Worm (Caenorhabditis elegans) whole organism, young adult: ENCODE results near the gene T11F8.5.
"Not testable (repeated sequence)": the region's sequence is repeated elsewhere in the genome, so short reads cannot be mapped to it uniquely, and the experiment has no call there.

Source experiments
- C17E4.6 ChIP-seq: fragments of 200-800 bp; sonication (Bioruptor generic); IDR thresholded peaks from 2 replicates; pipeline ENCODE4 v1.3.6; 2022; ENCODE audit warnings: missing genetic modification reagents, missing genetic modification characterization, missing compliant biosample characterization
- D2030.7 ChIP-seq: fragments of 200-800 bp; sonication (Bioruptor generic); IDR thresholded peaks from 2 replicates; pipeline ENCODE4 v1.3.6; 2022; ENCODE audit warnings: missing genetic modification reagents, missing genetic modification characterization, missing compliant biosample characterization
- F33H1.4 ChIP-seq: fragments of 200-800 bp; sonication (Bioruptor generic); IDR thresholded peaks from 2 replicates; pipeline ENCODE4 v1.3.6; 2022; ENCODE audit warnings: missing genetic modification reagents, missing genetic modification characterization, missing compliant biosample characterization
- F52B5.7 ChIP-seq: sonication (generic microtip); optimal IDR thresholded peaks from 2 replicates; lab custom pipeline; 2016; ENCODE audit warnings: mild to moderate bottlenecking, missing genetic modification characterization, missing compliant biosample characterization
- Y53G8AR.9 ChIP-seq: fragments of 200-800 bp; sonication (Bioruptor generic); conservative IDR thresholded peaks from 2 replicates; pipeline ENCODE4 v1.3.6; 2022; ENCODE audit warnings: missing genetic modification reagents, missing genetic modification characterization, missing compliant biosample characterization
- Y79H2A.3 ChIP-seq: fragments of 200-800 bp; sonication (Bioruptor generic); conservative IDR thresholded peaks from 2 replicates; pipeline ENCODE4 v1.3.6; 2022; ENCODE audit warnings: missing genetic modification reagents, missing genetic modification characterization, missing compliant biosample characterization
- Y95B8A.8 ChIP-seq: fragments of 200-800 bp; sonication (Bioruptor generic); IDR thresholded peaks from 2 replicates; pipeline ENCODE4 v1.3.6; 2022; ENCODE audit warnings: missing genetic modification reagents, missing genetic modification characterization, missing compliant biosample characterization
- athp-1 ChIP-seq: sonication (generic microtip); optimal IDR thresholded peaks from 2 replicates; lab custom pipeline; 2017; ENCODE audit warnings: mild to moderate bottlenecking, missing genetic modification characterization, missing compliant biosample characterization
- attf-6 ChIP-seq: fragments of 200-800 bp; sonication (Bioruptor generic); IDR thresholded peaks from 2 replicates; pipeline ENCODE4 v1.3.6; 2022; ENCODE audit warnings: missing genetic modification reagents, missing genetic modification characterization, missing compliant biosample characterization
- bed-2 ChIP-seq: fragments of 200-800 bp; sonication (Bioruptor generic); IDR thresholded peaks from 2 replicates; pipeline ENCODE4 v1.3.6; 2022; ENCODE audit warnings: missing genetic modification reagents, missing genetic modification characterization, missing compliant biosample characterization
- ceh-91 ChIP-seq: fragments of 200-800 bp; sonication (Bioruptor generic); IDR thresholded peaks from 2 replicates; pipeline ENCODE4 v1.3.6; 2022; ENCODE audit warnings: missing genetic modification reagents, missing genetic modification characterization, missing compliant biosample characterization
- dox-1 ChIP-seq: fragments of 200-800 bp; sonication (Bioruptor generic); IDR thresholded peaks from 2 replicates; pipeline ENCODE4 v1.3.6; 2022; ENCODE audit warnings: missing genetic modification reagents, missing genetic modification characterization, missing compliant biosample characterization
- efl-1 ChIP-seq: fragments of 150-350 bp; optimal IDR thresholded peaks from 2 replicates; lab custom pipeline; 2014; ENCODE audit warnings: missing biosample characterization, missing genetic modification reagents, missing genetic modification characterization
- ekl-4 ChIP-seq: fragments of 200-800 bp; sonication (Bioruptor generic); IDR thresholded peaks from 2 replicates; pipeline ENCODE4 v1.3.6; 2022; ENCODE audit warnings: missing genetic modification reagents, missing genetic modification characterization, missing compliant biosample characterization
- hmg-1.2 ChIP-seq: fragments of 200-800 bp; sonication (Bioruptor generic); IDR thresholded peaks from 2 replicates; pipeline ENCODE4 v1.3.6; 2022; ENCODE audit warnings: missing genetic modification reagents, missing genetic modification characterization, missing compliant biosample characterization
- hsf-1 ChIP-seq: fragments of 200-800 bp; sonication (Bioruptor generic); IDR thresholded peaks from 2 replicates; pipeline ENCODE4 v1.3.6; 2022; ENCODE audit warnings: missing genetic modification reagents, missing genetic modification characterization, missing compliant biosample characterization
- lin-26 ChIP-seq: fragments of 200-800 bp; sonication (Bioruptor generic); IDR thresholded peaks from 2 replicates; pipeline ENCODE4 v1.3.6; 2022; ENCODE audit warnings: missing genetic modification reagents, missing genetic modification characterization, missing compliant biosample characterization
- lin-54 ChIP-seq: fragments of 200-800 bp; sonication (Bioruptor generic); optimal IDR thresholded peaks from 2 replicates; lab custom pipeline; 2018; ENCODE audit warnings: mild to moderate bottlenecking, missing genetic modification characterization, missing compliant biosample characterization
- lsl-1 ChIP-seq: fragments of 200-800 bp; sonication (Bioruptor generic); optimal IDR thresholded peaks from 2 replicates; lab custom pipeline; 2018; ENCODE audit warnings: mild to moderate bottlenecking, missing genetic modification characterization, moderate library complexity, missing compliant biosample characterization
- madf-3 ChIP-seq: fragments of 200-800 bp; sonication (Bioruptor generic); IDR thresholded peaks from 2 replicates; pipeline ENCODE4 v1.3.6; 2022; ENCODE audit warnings: missing genetic modification reagents, missing genetic modification characterization, missing compliant biosample characterization
- madf-6 ChIP-seq: fragments of 200-800 bp; sonication (Bioruptor generic); IDR thresholded peaks from 2 replicates; pipeline ENCODE4 v1.3.6; 2022; ENCODE audit warnings: missing genetic modification reagents, missing genetic modification characterization, missing compliant biosample characterization
- madf-8 ChIP-seq: fragments of 200-800 bp; sonication (Bioruptor generic); conservative IDR thresholded peaks from 2 replicates; pipeline ENCODE4 v1.3.6; 2022; ENCODE audit warnings: missing genetic modification reagents, missing genetic modification characterization, missing compliant biosample characterization
- mcd-1 ChIP-seq: fragments of 200-800 bp; sonication (Bioruptor generic); IDR thresholded peaks from 2 replicates; pipeline ENCODE4 v1.3.6; 2022; ENCODE audit warnings: missing genetic modification reagents, missing genetic modification characterization, missing compliant biosample characterization
- nfyb-1 ChIP-seq: fragments of 200-800 bp; sonication (Bioruptor generic); IDR thresholded peaks from 2 replicates; pipeline ENCODE4 v1.3.6; 2022; ENCODE audit warnings: missing genetic modification reagents, missing genetic modification characterization, missing compliant biosample characterization
- pbrm-1 ChIP-seq: fragments of 200-800 bp; sonication (Bioruptor generic); IDR thresholded peaks from 2 replicates; pipeline ENCODE4 v1.3.6; 2022; ENCODE audit warnings: missing genetic modification reagents, missing genetic modification characterization, missing compliant biosample characterization
- rcor-1 ChIP-seq: fragments of 200-800 bp; sonication (Bioruptor generic); IDR thresholded peaks from 2 replicates; pipeline ENCODE4 v1.3.6; 2022; ENCODE audit warnings: missing genetic modification reagents, missing genetic modification characterization, missing compliant biosample characterization
- repo-1 ChIP-seq: sonication (generic microtip); optimal IDR thresholded peaks from 2 replicates; lab custom pipeline; 2017; ENCODE audit warnings: mild to moderate bottlenecking, missing genetic modification characterization, missing compliant biosample characterization
- sdz-38 ChIP-seq: sonication (generic microtip); optimal IDR thresholded peaks from 2 replicates; lab custom pipeline; 2016; ENCODE audit warnings: missing genotype, missing genetic modification characterization, missing compliant biosample characterization
- snpc-4 ChIP-seq, 5 experiments: fragments of 150-350 bp in 1 of 5; sonication (generic microtip) in 4 of 5; optimal IDR thresholded peaks; 2 replicates each; lab custom pipeline; 2014 to 2018; ENCODE audit warnings: missing genetic modification characterization in 5 of 5, missing biosample characterization in 3 of 5, antibody characterized with exemption in 2 of 5, mild to moderate bottlenecking in 2 of 5, missing compliant biosample characterization in 2 of 5, missing genotype in 2 of 5, moderate library complexity in 2 of 5, missing genetic modification reagents in 1 of 5
- somi-1 ChIP-seq: fragments of 200-800 bp; sonication (Bioruptor generic); optimal IDR thresholded peaks from 2 replicates; lab custom pipeline; 2018; ENCODE audit warnings: mild to moderate bottlenecking, missing genetic modification characterization, missing compliant biosample characterization
- xnd-1 ChIP-seq: sonication (generic microtip); optimal IDR thresholded peaks from 2 replicates; lab custom pipeline; 2016; ENCODE audit warnings: missing genotype, missing genetic modification reagents, missing genetic modification characterization, missing compliant biosample characterization
- zim-3 ChIP-seq: sonication (generic microtip); optimal IDR thresholded peaks from 2 replicates; lab custom pipeline; 2017; ENCODE audit warnings: mild to moderate bottlenecking, missing genetic modification characterization, moderate library complexity, missing compliant biosample characterization

Gene T11F8.5

DNA sequence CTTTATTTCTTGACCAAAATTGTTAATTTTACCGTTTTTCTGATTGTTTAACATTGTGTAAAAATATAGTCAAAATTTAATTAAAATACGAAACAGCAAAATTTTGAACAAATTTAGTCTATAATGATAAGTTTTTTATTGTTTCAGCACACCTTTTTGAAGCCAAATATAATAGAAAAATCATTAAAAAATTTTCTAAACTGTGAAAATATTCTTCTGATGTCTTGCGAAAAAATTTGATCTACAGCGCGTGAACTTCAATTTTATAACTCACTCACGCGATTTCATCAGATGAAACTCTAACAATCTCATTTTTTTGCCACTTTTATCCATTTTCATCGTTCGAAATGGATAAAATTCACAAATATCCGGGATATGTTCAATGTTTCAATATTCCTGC is 3.5 kb upstream of the T11F8.5 start, which contains the start of gene T11F8.1:
TSS of gene T11F8.1 (plus strand) at position 301 of the 400 bp plus-strand sequence.
- no peak for TF ChIP-seq ekl-4 (GFP tag; lab: Robert Waterston, UW)
- no peak for TF ChIP-seq somi-1 (GFP tag; lab: Kevin White, UChicago)
- no peak for TF ChIP-seq F52B5.7 (tag; lab: Kevin White, UChicago)
- no peak for TF ChIP-seq repo-1 (tag; lab: Kevin White, UChicago)
- TF ChIP-seq madf-8: no peak
- no peak for TF ChIP-seq zim-3 (tag; lab: Kevin White, UChicago)
- TF ChIP-seq efl-1 (GFP tag; lab: Kevin White, UChicago): peak; percentile 21
- TF ChIP-seq, all 124 proteins: peak for 1

DNA sequence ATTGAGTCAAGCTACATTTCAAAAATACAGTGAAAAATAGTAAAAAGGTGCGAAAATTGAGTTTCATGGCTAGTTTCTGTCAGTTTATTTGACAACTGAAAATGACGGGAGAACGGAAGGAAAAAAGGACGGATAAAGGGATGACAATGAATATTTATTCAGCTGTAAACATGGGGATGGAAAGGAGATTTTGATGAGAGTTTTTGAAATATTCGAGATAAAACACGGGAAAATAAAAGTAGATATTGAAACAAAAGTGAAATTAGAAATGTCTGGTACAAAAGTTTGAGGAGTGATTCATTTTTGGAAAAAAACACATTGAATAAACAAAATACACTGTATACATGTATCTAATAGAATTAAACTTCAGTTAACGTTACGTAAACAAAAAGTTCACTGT is 592 bp upstream of the T11F8.5 start, which contains the start of gene T11F8.12:
TSS of gene T11F8.12 (minus strand) at position 101 of the 400 bp plus-strand sequence.
- TF ChIP-seq C17E4.6 (GFP tag; lab: Robert Waterston, UW): no peak
- no peak for TF ChIP-seq sdz-38 (tag; lab: Kevin White, UChicago)
- TF ChIP-seq lin-26: no peak
- no peak for TF ChIP-seq mcd-1

DNA sequence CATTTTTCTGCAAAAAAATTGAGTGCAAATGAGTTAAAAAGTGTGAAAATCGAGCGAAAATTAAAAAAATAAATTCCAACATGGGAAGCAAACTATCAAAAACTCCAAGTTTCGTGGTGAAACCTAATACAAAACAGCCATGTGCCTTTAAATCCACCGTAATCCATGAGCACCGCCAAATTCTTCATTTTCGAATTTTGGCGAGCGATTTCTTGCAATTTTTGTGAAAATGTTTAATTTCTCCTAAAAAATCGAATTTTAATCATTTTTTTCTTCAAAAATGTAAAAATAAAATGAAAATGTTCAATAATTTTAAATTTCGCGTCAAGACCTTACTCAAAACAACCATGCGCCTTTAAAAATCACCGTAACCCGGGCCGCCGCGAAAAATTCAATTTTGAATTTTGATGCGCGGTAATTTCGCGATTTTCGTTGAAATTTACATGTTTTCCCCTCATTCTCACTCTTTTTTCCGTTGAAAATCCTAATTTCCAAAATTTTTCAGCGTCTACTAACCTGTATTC is 3.4 kb downstream of the T11F8.5 start, which contains the start of the genes snpc-3.1 and puf-7:
TSS of gene snpc-3.1 (minus strand) at position 51 of the 524 bp plus-strand sequence.
TSS of gene puf-7 (plus strand) at position 506 of the 524 bp plus-strand sequence.
- TF ChIP-seq hsf-1 (GFP tag; lab: Robert Waterston, UW): peak; percentile 34; the same call in 1 of the 2 replicates
- TF ChIP-seq bed-2 (GFP tag; lab: Robert Waterston, UW): 0 out of 2 replicates have a peak, but pooled peaks have one; percentile 16
- peak; percentile 88 for TF ChIP-seq ceh-91 (GFP tag; lab: Robert Waterston, UW)
- TF ChIP-seq pbrm-1 (GFP tag; lab: Robert Waterston, UW): peak; percentile 30; the same call in 1 of the 2 replicates
- peak; percentile 45; the same call in 1 of the 2 replicates for TF ChIP-seq Y53G8AR.9
- peak; percentile 77 for TF ChIP-seq dox-1 (GFP tag; lab: Robert Waterston, UW)
- peak; percentile 78 for TF ChIP-seq D2030.7 (GFP tag; lab: Robert Waterston, UW)
- TF ChIP-seq madf-6 (GFP tag; lab: Robert Waterston, UW): peak; percentile 98
- peak; percentile 89 for TF ChIP-seq madf-8
- TF ChIP-seq efl-1 (GFP tag; lab: Kevin White, UChicago): peak; percentile 42
- TF ChIP-seq rcor-1 (GFP tag; lab: Robert Waterston, UW): peak; percentile 37; the same call in 1 of the 2 replicates
- peak; percentile 84 for TF ChIP-seq lsl-1 (GFP tag; lab: Kevin White, UChicago)
- peak; percentile 24; the same call in 1 of the 2 replicates for TF ChIP-seq ekl-4 (GFP tag; lab: Robert Waterston, UW)
- TF ChIP-seq mcd-1: peak; percentile 55; the same call in 1 of the 2 replicates
- TF ChIP-seq attf-6 (GFP tag; lab: Robert Waterston, UW): peak; percentile 65; the same call in 1 of the 2 replicates
- peak; percentile 44; the same call in 1 of the 2 replicates for TF ChIP-seq Y95B8A.8 (GFP tag; lab: Robert Waterston, UW)
- peak; percentile 37 for TF ChIP-seq hmg-1.2 (GFP tag; lab: Robert Waterston, UW)
- peak; percentile 97 for TF ChIP-seq F33H1.4 (GFP tag; lab: Robert Waterston, UW)
- 0 out of 2 replicates have a peak, but pooled peaks have one; percentile 46 for TF ChIP-seq madf-3 (GFP tag; lab: Robert Waterston, UW)
- peak; percentile 90 for TF ChIP-seq xnd-1 (tag; lab: Kevin White, UChicago)
- TF ChIP-seq snpc-4 (GFP tag; optimal IDR thresholded peaks at IDR 0.05; lab: Kevin White, UChicago): not testable (repeated sequence)
- peak in 1 of 4 experiments; percentile 78 for TF ChIP-seq snpc-4 (tag; optimal IDR thresholded peaks at IDR 0.05; lab: Kevin White, UChicago)
- peak; percentile 23 for TF ChIP-seq lin-54
- TF ChIP-seq, all 124 proteins: peak for 22; not testable (repeated sequence) for 102

DNA sequence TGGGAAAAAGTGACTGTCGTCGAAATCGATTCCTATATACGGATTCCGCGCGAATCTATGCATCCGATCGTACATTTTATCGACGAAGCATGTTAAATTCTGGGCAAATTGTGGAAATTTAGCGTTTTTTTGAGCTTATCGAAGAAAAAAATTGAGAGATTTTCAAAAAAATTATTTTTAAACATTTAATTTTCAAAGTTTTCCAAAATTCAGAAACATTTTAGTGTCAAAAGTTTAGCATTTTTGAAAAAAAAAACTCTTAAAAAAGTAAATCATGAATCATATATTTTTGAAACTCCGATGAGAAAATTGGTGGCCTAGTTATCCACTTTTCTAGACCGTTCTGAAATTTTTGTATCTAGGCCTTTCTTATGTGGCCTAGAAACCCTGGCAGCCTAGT is 8.2 kb downstream of the T11F8.5 start, which contains the start of gene B0273.115:
TSS of gene B0273.115 (minus strand) at position 101 of the 400 bp plus-strand sequence.
- TF ChIP-seq Y79H2A.3 (GFP tag; lab: Robert Waterston, UW); athp-1; nfyb-1 (GFP tag; lab: Robert Waterston, UW): not testable (repeated sequence)
